Worm (Caenorhabditis elegans) whole organism, late embryonic: Measurements from ENCODE around the gene Y11D7A.3.
"Not testable (repeated sequence)": the region's sequence is repeated elsewhere in the genome, so short reads cannot be mapped to it uniquely, and the experiment has no call there.

Source experiments
- C08G9.2 ChIP-seq: sonication (generic microtip); optimal IDR thresholded peaks from 2 replicates; lab custom pipeline; 2016; ENCODE audit warnings: mild to moderate bottlenecking, missing genetic modification characterization, moderate library complexity, missing compliant biosample characterization
- K02D7.2 ChIP-seq: sonication (generic microtip); optimal IDR thresholded peaks from 2 replicates; lab custom pipeline; 2017; ENCODE audit warnings: mild to moderate bottlenecking, missing genetic modification characterization, missing compliant biosample characterization
- Y22D7AL.16 ChIP-seq: sonication (generic microtip); optimal IDR thresholded peaks from 2 replicates; lab custom pipeline; 2016; ENCODE audit warnings: missing genetic modification characterization, missing compliant biosample characterization
- ama-1 ChIP-seq: fragments of 150-350 bp; optimal IDR thresholded peaks from 2 replicates; lab custom pipeline; 2014
- ceh-14 ChIP-seq: sonication (generic microtip); optimal IDR thresholded peaks from 2 replicates; lab custom pipeline; 2016; ENCODE audit warnings: missing genotype, missing genetic modification characterization, missing compliant biosample characterization
- ceh-18 ChIP-seq: sonication (generic microtip); optimal IDR thresholded peaks from 2 replicates; lab custom pipeline; 2016; ENCODE audit warnings: missing genetic modification characterization, missing compliant biosample characterization
- ceh-19 ChIP-seq: fragments of 200-800 bp; sonication (Bioruptor generic); optimal IDR thresholded peaks from 2 replicates; lab custom pipeline; 2018; ENCODE audit warnings: mild to moderate bottlenecking, missing genetic modification characterization, missing compliant biosample characterization
- ceh-22 ChIP-seq: sonication (generic microtip); optimal IDR thresholded peaks from 2 replicates; lab custom pipeline; 2017; ENCODE audit warnings: missing biosample characterization, missing genetic modification characterization
- ceh-24 ChIP-seq: sonication (generic microtip); optimal IDR thresholded peaks from 2 replicates; lab custom pipeline; 2016; ENCODE audit warnings: mild to moderate bottlenecking, missing genetic modification characterization, missing compliant biosample characterization
- ceh-30 ChIP-seq: fragments of 150-350 bp; optimal IDR thresholded peaks from 2 replicates; lab custom pipeline; 2014; ENCODE audit warnings: missing biosample characterization, missing genetic modification characterization
- ceh-45 ChIP-seq: fragments of 200-800 bp; sonication (Bioruptor generic); IDR thresholded peaks from 2 replicates; pipeline ENCODE4 v1.3.6; 2022; ENCODE audit warnings: missing genetic modification reagents, missing genetic modification characterization, missing compliant biosample characterization
- ceh-48 ChIP-seq: sonication (generic microtip); optimal IDR thresholded peaks from 2 replicates; lab custom pipeline; 2016; ENCODE audit warnings: missing genetic modification characterization, inconsistent platforms, missing compliant biosample characterization
- ceh-6 ChIP-seq: fragments of 200-800 bp; sonication (Bioruptor generic); optimal IDR thresholded peaks from 2 replicates; lab custom pipeline; 2018; ENCODE audit warnings: mild to moderate bottlenecking, missing genetic modification characterization, missing compliant biosample characterization
- ceh-9 ChIP-seq: sonication (generic microtip); optimal IDR thresholded peaks from 2 replicates; lab custom pipeline; 2016; ENCODE audit warnings: mild to moderate bottlenecking, missing genetic modification characterization, inconsistent platforms, missing compliant biosample characterization
- che-1 ChIP-seq: sonication (generic microtip); optimal IDR thresholded peaks from 2 replicates; lab custom pipeline; 2016; ENCODE audit warnings: mild to moderate bottlenecking, missing genetic modification characterization, missing compliant biosample characterization
- dmd-4 ChIP-seq: sonication (generic microtip); optimal IDR thresholded peaks from 2 replicates; lab custom pipeline; 2016; ENCODE audit warnings: borderline replicate concordance, missing genetic modification characterization, missing compliant biosample characterization
- elt-2 ChIP-seq: sonication (generic microtip); optimal IDR thresholded peaks from 2 replicates; lab custom pipeline; 2016; ENCODE audit warnings: missing genetic modification reagents, missing genetic modification characterization, missing compliant biosample characterization
- elt-4 ChIP-seq: sonication (generic microtip); optimal IDR thresholded peaks from 2 replicates; lab custom pipeline; 2016; ENCODE audit warnings: missing genetic modification characterization, missing compliant biosample characterization
- fkh-6 ChIP-seq: sonication (generic microtip); optimal IDR thresholded peaks from 2 replicates; lab custom pipeline; 2016; ENCODE audit warnings: missing genetic modification characterization, missing compliant biosample characterization
- gmeb-2 ChIP-seq: sonication (generic microtip); optimal IDR thresholded peaks from 2 replicates; lab custom pipeline; 2016; ENCODE audit warnings: missing genetic modification characterization, inconsistent platforms, missing compliant biosample characterization
- hlh-13 ChIP-seq: fragments of 200-800 bp; sonication (Bioruptor generic); optimal IDR thresholded peaks from 2 replicates; lab custom pipeline; 2018; ENCODE audit warnings: mild to moderate bottlenecking, missing genetic modification characterization, missing compliant biosample characterization
- hlh-15 ChIP-seq: sonication (generic microtip); optimal IDR thresholded peaks from 2 replicates; lab custom pipeline; 2016; ENCODE audit warnings: missing genetic modification characterization, missing compliant biosample characterization
- hlh-30 ChIP-seq: sonication (generic microtip); optimal IDR thresholded peaks from 2 replicates; lab custom pipeline; 2017; ENCODE audit warnings: antibody characterized with exemption, missing genetic modification characterization, missing compliant biosample characterization; ENCODE audit not compliant: insufficient read depth
- hlh-8 ChIP-seq: sonication (generic microtip); optimal IDR thresholded peaks from 2 replicates; lab custom pipeline; 2016; ENCODE audit warnings: missing genotype, missing genetic modification characterization, missing compliant biosample characterization
- madf-2 ChIP-seq: sonication (generic microtip); optimal IDR thresholded peaks from 2 replicates; lab custom pipeline; 2017; ENCODE audit warnings: missing genetic modification characterization, missing compliant biosample characterization
- mec-3 ChIP-seq: sonication (generic microtip); optimal IDR thresholded peaks from 2 replicates; lab custom pipeline; 2016; ENCODE audit warnings: borderline replicate concordance, missing genetic modification characterization, missing compliant biosample characterization
- nfya-1 ChIP-seq: sonication (generic microtip); optimal IDR thresholded peaks from 2 replicates; lab custom pipeline; 2017; ENCODE audit warnings: missing genetic modification characterization, mild to moderate bottlenecking, missing compliant biosample characterization, antibody characterized with exemption, moderate library complexity
- nhr-232 ChIP-seq: sonication (generic microtip); optimal IDR thresholded peaks from 2 replicates; lab custom pipeline; 2016; ENCODE audit warnings: missing genetic modification characterization, missing compliant biosample characterization
- odd-2 ChIP-seq: sonication (generic microtip); optimal IDR thresholded peaks from 2 replicates; lab custom pipeline; 2017; ENCODE audit warnings: antibody characterized with exemption, mild to moderate bottlenecking, missing genetic modification characterization, missing compliant biosample characterization
- pax-1 ChIP-seq: fragments of 150-350 bp; optimal IDR thresholded peaks from 2 replicates; lab custom pipeline; 2014; ENCODE audit warnings: missing biosample characterization, missing genetic modification characterization
- pha-2 ChIP-seq: sonication (generic microtip); optimal IDR thresholded peaks from 2 replicates; lab custom pipeline; 2017; ENCODE audit warnings: mild to moderate bottlenecking, missing genetic modification characterization, missing compliant biosample characterization
- pha-4 ChIP-seq: fragments of 150-350 bp; optimal IDR thresholded peaks from 2 replicates; lab custom pipeline; 2018; ENCODE audit warnings: missing biosample characterization, missing genetic modification reagents, missing genetic modification characterization
- pqm-1 ChIP-seq: sonication (generic microtip); optimal IDR thresholded peaks from 2 replicates; lab custom pipeline; 2016; ENCODE audit warnings: missing genetic modification characterization, missing compliant biosample characterization
- ref-2 ChIP-seq: sonication (generic microtip); optimal IDR thresholded peaks from 2 replicates; lab custom pipeline; 2016; ENCODE audit warnings: missing genetic modification characterization, missing compliant biosample characterization
- sdc-2 ChIP-seq: sonication (generic microtip); optimal IDR thresholded peaks from 2 replicates; lab custom pipeline; 2016; ENCODE audit warnings: missing genotype, missing genetic modification characterization, missing compliant biosample characterization
- sox-2 ChIP-seq: fragments of 200-800 bp; sonication (Bioruptor generic); IDR thresholded peaks from 2 replicates; pipeline ENCODE4 v1.3.6; 2022; ENCODE audit warnings: missing genetic modification reagents, missing genetic modification characterization, missing compliant biosample characterization
- sox-4 ChIP-seq: sonication (generic microtip); optimal IDR thresholded peaks from 2 replicates; lab custom pipeline; 2017; ENCODE audit warnings: mild to moderate bottlenecking, missing genetic modification characterization, inconsistent platforms, missing compliant biosample characterization
- syd-9 ChIP-seq: sonication (generic microtip); optimal IDR thresholded peaks from 2 replicates; lab custom pipeline; 2016; ENCODE audit warnings: mild to moderate bottlenecking, missing genetic modification characterization, moderate library complexity, missing compliant biosample characterization
- unc-3 ChIP-seq, 2 experiments: fragments of 200-800 bp in 1 of 2; sonication (Bioruptor generic) in 1 of 2; sonication (generic microtip) in 1 of 2; conservative IDR thresholded peaks in 1 of 2; optimal IDR thresholded peaks in 1 of 2; 2 replicates each; pipeline versions ENCODE4 v1.3.6 to Lab custom; 2016 to 2022; ENCODE audit warnings: missing compliant biosample characterization in 2 of 2, missing genetic modification characterization in 2 of 2, missing genetic modification reagents in 1 of 2
- unc-55 ChIP-seq: sonication (generic microtip); optimal IDR thresholded peaks from 2 replicates; lab custom pipeline; 2017; ENCODE audit warnings: missing biosample characterization, missing genetic modification reagents, missing genetic modification characterization
- ztf-16 ChIP-seq: sonication (generic microtip); optimal IDR thresholded peaks from 2 replicates; lab custom pipeline; 2017; ENCODE audit warnings: missing genetic modification characterization, missing compliant biosample characterization

The Y11D7A.3 gene

ce11 chrIV:9249219-9249618 is 16.3 kb downstream of the Y11D7A.3 start, which contains the start of gene Y11D7A.7:
Gene Y11D7A.7, plus strand, starts transcription at chrIV:9249519.
- TF ChIP-seq gmeb-2 (tag; lab: Kevin White, UChicago); hlh-30 (tag; lab: Kevin White, UChicago); ceh-24: not testable (repeated sequence)

- TF ChIP-seq madf-2 (tag; lab: Kevin White, UChicago) = no peak
- no peak for TF ChIP-seq odd-2 (tag; lab: Kevin White, UChicago)
- no peak for TF ChIP-seq pqm-1
- TF ChIP-seq che-1 (tag; lab: Kevin White, UChicago) = no peak
- no peak for TF ChIP-seq dmd-4
These were observed 18.2 kb downstream of the Y11D7A.3 start, which contains the start of gene Y11D7A.8 for ce11 chrIV:9251079-9251478. Gene Y11D7A.8, plus strand, starts transcription at chrIV:9251379.

ce11 chrIV:9256017-9256416 is 23.1 kb downstream of the Y11D7A.3 start, which contains the start of gene Y11D7A.9:
Gene Y11D7A.9, minus strand, starts transcription at chrIV:9256117.
- TF ChIP-seq sox-2 (GFP tag; lab: Robert Waterston, UW) = no peak
- no peak for TF ChIP-seq pha-2 (tag; lab: Kevin White, UChicago)
- no peak for TF ChIP-seq ceh-24
- TF ChIP-seq pax-1 (tag; lab: Kevin White, UChicago) = no peak
- TF ChIP-seq ceh-45 = no peak
- no peak for TF ChIP-seq pha-4 (tag; lab: Kevin White, UChicago)
- TF ChIP-seq K02D7.2 (tag; lab: Kevin White, UChicago) = no peak
- no peak for TF ChIP-seq elt-2 (tag; lab: Kevin White, UChicago)
- no peak for TF ChIP-seq hlh-13 (GFP tag; lab: Kevin White, UChicago)
- TF ChIP-seq elt-4 = no peak
- no peak for TF ChIP-seq ceh-30
- TF ChIP-seq C08G9.2 (tag; lab: Kevin White, UChicago) = no peak
- TF ChIP-seq ceh-22 = no peak
- no peak for TF ChIP-seq ceh-6 (GFP tag; lab: Kevin White, UChicago)
- TF ChIP-seq syd-9 = no peak
- TF ChIP-seq nfya-1 (tag; lab: Kevin White, UChicago) = no peak

- TF ChIP-seq fkh-6 (tag; lab: Kevin White, UChicago) (no peak), hlh-8 (no peak)
- TF ChIP-seq, all 69 proteins: peak for 0
These were observed 24.0 kb downstream of the Y11D7A.3 start for ce11 chrIV:9256865-9257264.

DNA sequence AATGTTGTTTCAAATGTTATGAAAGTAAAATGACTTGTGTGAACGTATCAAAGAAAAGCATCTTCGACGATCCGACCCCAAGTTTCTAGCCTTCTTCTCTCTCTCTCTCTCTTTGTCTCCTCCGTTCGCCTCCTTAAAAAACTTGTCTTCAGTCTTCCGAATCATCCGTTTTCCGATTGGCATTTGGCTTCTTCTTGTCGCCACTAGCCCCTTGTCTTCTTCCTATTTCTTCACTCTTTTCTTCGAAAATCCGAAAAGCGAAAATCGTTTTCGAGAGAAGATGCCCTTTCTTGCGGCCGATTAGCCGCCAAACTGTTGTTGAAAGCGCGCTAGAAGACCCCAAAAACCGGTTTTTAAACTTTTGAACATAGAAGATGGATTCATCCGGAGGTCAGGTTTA is 25.7 kb downstream of the Y11D7A.3 start:
- TF ChIP-seq ref-2 (tag; lab: Kevin White, UChicago) = no peak
- TF ChIP-seq ceh-19 (GFP tag; lab: Kevin White, UChicago) = no peak
- peak; percentile 25 for TF ChIP-seq ama-1 (lab: Kevin White, UChicago)
- TF ChIP-seq, all 69 proteins: peak for 1

DNA sequence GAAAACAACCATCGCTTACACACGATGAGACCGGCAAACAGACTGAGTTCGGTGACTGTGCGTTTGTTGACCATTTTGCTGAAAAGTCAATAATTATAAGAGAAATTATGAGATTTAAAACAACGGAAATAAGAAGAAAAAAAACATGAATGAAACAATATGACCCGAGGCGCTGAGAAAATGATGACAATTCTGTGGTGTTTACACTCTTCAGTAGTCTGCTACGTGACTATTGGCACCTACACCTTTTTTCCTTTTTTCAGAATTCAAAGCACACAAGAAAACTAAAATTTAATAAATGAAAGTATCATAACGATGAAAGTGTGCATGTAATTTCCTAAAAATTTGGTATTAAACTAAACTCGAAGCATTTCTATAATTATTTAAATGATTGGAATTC is 26.8 kb downstream of the Y11D7A.3 start, which contains the start of gene Y11D7A.10:
Y11D7A.10 (minus strand) TSS at position 82 of the 400 bp plus-strand sequence.
- TF ChIP-seq unc-55 (GFP tag; lab: Kevin White, UChicago) = no peak
- TF ChIP-seq, all 69 proteins: peak for 0

ce11 chrIV:9260334-9260733 is 27.4 kb downstream of the Y11D7A.3 start:
- TF ChIP-seq che-1 (tag; lab: Kevin White, UChicago) = no peak
- no peak for TF ChIP-seq unc-3 (GFP tag; conservative IDR thresholded peaks at IDR 0.05; lab: Robert Waterston, UW)
- no peak for TF ChIP-seq unc-3 (tag; optimal IDR thresholded peaks at IDR 0.05; lab: Kevin White, UChicago)
- no peak for TF ChIP-seq ceh-6 (GFP tag; lab: Kevin White, UChicago)
- TF ChIP-seq ref-2 (tag; lab: Kevin White, UChicago) = no peak
- no peak for TF ChIP-seq mec-3 (tag; lab: Kevin White, UChicago)
- TF ChIP-seq hlh-15 (tag; lab: Kevin White, UChicago) = no peak
- TF ChIP-seq C08G9.2 (tag; lab: Kevin White, UChicago) = no peak
- TF ChIP-seq ceh-48 (tag; lab: Kevin White, UChicago) = no peak
- TF ChIP-seq ceh-9 (tag; lab: Kevin White, UChicago) = no peak
- no peak for TF ChIP-seq sdc-2 (tag; lab: Kevin White, UChicago)
- no peak for TF ChIP-seq ama-1 (lab: Kevin White, UChicago)
- no peak for TF ChIP-seq ceh-22
- TF ChIP-seq ztf-16 (tag; lab: Kevin White, UChicago) = no peak
- TF ChIP-seq sox-4 (tag; lab: Kevin White, UChicago) = no peak
- TF ChIP-seq odd-2 (tag; lab: Kevin White, UChicago) = no peak
- TF ChIP-seq nhr-232 (tag; lab: Kevin White, UChicago) = no peak
- no peak for TF ChIP-seq ceh-14 (tag; lab: Kevin White, UChicago)
- TF ChIP-seq ceh-18 (tag; lab: Kevin White, UChicago) = no peak
- TF ChIP-seq Y22D7AL.16 (tag; lab: Kevin White, UChicago) = no peak
